Fruit fly (Drosophila melanogaster): Measurements from ENCODE around the gene CG6664.

CG6664 gene

dm6 chr3L:17004218-17004759, 11.7 kb downstream of the CG6664 start (continued):
- TF ChIP-seq caup (GFP tag; optimal IDR thresholded peaks at IDR 0.05; ENCODE audit: severe bottlenecking) (peak; percentile 81), Xbp1 (GFP tag; optimal IDR thresholded peaks at IDR 0.05) (peak; percentile 84), Jarid2 (GFP tag; optimal IDR thresholded peaks at IDR 0.05) (peak; percentile 67), CG7271 (tag; optimal IDR thresholded peaks at IDR 0.05) (no peak), Sry-δ (GFP tag; optimal IDR thresholded peaks at IDR 0.05) (peak; percentile 52), gcm2 (GFP tag; optimal IDR thresholded peaks at IDR 0.05) (peak; percentile 74), CG34422 (GFP tag; IDR thresholded peaks at IDR 0.05) (peak; percentile 88), D19B (GFP tag; optimal IDR thresholded peaks at IDR 0.05) (peak; percentile 72), crp (GFP tag; optimal IDR thresholded peaks at IDR 0.05) (peak in 1 of 2 experiments; percentile 22), gt (GFP tag; IDR thresholded peaks at IDR 0.05) (peak; percentile 29; the same call in 1 of the 2 replicates), nerfin-2 (GFP tag; IDR thresholded peaks at IDR 0.05; ENCODE audit: partially characterized antibody) (no peak), Nf-YB (GFP tag; optimal IDR thresholded peaks at IDR 0.05) (peak; percentile 76), dmrt11E (tag; optimal IDR thresholded peaks at IDR 0.05) (peak; percentile 63), CG12155 (GFP tag; optimal IDR thresholded peaks at IDR 0.05) (peak; percentile 73), CG12299 (tag; optimal IDR thresholded peaks at IDR 0.05) (peak; percentile 74), CG10321 (GFP tag; IDR thresholded peaks at IDR 0.05) (peak; percentile 64; the same call in 1 of the 2 replicates), Stat92E (GFP tag; optimal IDR thresholded peaks at IDR 0.05) (no peak), jing (GFP tag; optimal IDR thresholded peaks at IDR 0.05) (peak; percentile 79), seq (GFP tag; IDR thresholded peaks at IDR 0.05) (peak; percentile 88), CG15073 (GFP tag; optimal IDR thresholded peaks at IDR 0.05) (peak; percentile 35), CG13894 (tag; optimal IDR thresholded peaks at IDR 0.05) (peak; percentile 40), CG43689 (GFP tag; IDR thresholded peaks at IDR 0.05) (peak; percentile 79), ATbp (GFP tag; optimal IDR thresholded peaks at IDR 0.05) (peak; percentile 70), CG11398 (GFP tag; optimal IDR thresholded peaks at IDR 0.05) (peak; percentile 87), CG13123 (GFP tag; optimal IDR thresholded peaks at IDR 0.05) (peak; percentile 77), emc (GFP tag; optimal IDR thresholded peaks at IDR 0.05) (peak; percentile 90), CG14710 (tag; optimal IDR thresholded peaks at IDR 0.05) (peak; percentile 63), grau (tag; optimal IDR thresholded peaks at IDR 0.05) (peak; percentile 91), Hr78 (GFP tag; optimal IDR thresholded peaks at IDR 0.05) (peak in 1 of 2 experiments; percentile 58), CG6854 (GFP tag; optimal IDR thresholded peaks at IDR 0.05) (peak; percentile 73), BtbVII (GFP tag; optimal IDR thresholded peaks at IDR 0.05) (peak; percentile 81), CG8359 (GFP tag; optimal IDR thresholded peaks at IDR 0.05; ENCODE audit: borderline replicate concordance) (peak; percentile 8), ara (GFP tag; IDR thresholded peaks at IDR 0.05) (peak; percentile 31; the same call in 1 of the 2 replicates), Scr (GFP tag; IDR thresholded peaks at IDR 0.05; ENCODE audit: partially characterized antibody) (no peak), toy (GFP tag; IDR thresholded peaks at IDR 0.05) (peak; percentile 58; the same call in 1 of the 2 replicates), CG13624 (GFP tag; optimal IDR thresholded peaks at IDR 0.05) (peak; percentile 89), CG7928 (GFP tag; optimal IDR thresholded peaks at IDR 0.05) (peak; percentile 29), CG14667 (GFP tag; IDR thresholded peaks at IDR 0.05) (peak; percentile 76), Optix (GFP tag; IDR thresholded peaks at IDR 0.05) (peak; percentile 81), bigmax (GFP tag; optimal IDR thresholded peaks at IDR 0.05) (no peak), ab (GFP tag; optimal IDR thresholded peaks at IDR 0.05) (peak; percentile 54), Myb (GFP tag; optimal IDR thresholded peaks at IDR 0.05) (peak; percentile 80), CG1602 (GFP tag; optimal IDR thresholded peaks at IDR 0.05) (peak; percentile 68), gsb-n (tag; optimal IDR thresholded peaks at IDR 0.05) (peak; percentile 63), CG14014 (GFP tag; IDR thresholded peaks at IDR 0.05) (peak; percentile 89), tx (GFP tag; optimal IDR thresholded peaks at IDR 0.05) (peak; percentile 86), CG12219 (GFP tag; optimal IDR thresholded peaks at IDR 0.05) (peak; percentile 87), CG30403 (GFP tag; optimal IDR thresholded peaks at IDR 0.05) (peak; percentile 93), ci (GFP tag; IDR thresholded peaks at IDR 0.05) (peak; percentile 57; the same call in 1 of the 3 replicates)
